Worm (Caenorhabditis elegans) whole organism, early embryonic: Measurements from ENCODE around the gene clc-19.

Experiments
- F13C5.2 ChIP-seq: sonication (generic microtip); optimal IDR thresholded peaks from 2 replicates; lab custom pipeline; 2017; ENCODE audit warnings: mild to moderate bottlenecking, missing genetic modification characterization, inconsistent platforms, missing compliant biosample characterization
- ama-1 ChIP-seq: fragments of 150-350 bp; optimal IDR thresholded peaks from 2 replicates; lab custom pipeline; 2014
- flt-1 ChIP-seq: fragments of 200-800 bp; sonication (Bioruptor generic); IDR thresholded peaks from 2 replicates; pipeline ENCODE4 v1.3.6; 2022; ENCODE audit warnings: missing genetic modification characterization, missing compliant biosample characterization
- hmbx-1 ChIP-seq: sonication (generic microtip); optimal IDR thresholded peaks from 2 replicates; lab custom pipeline; 2016; ENCODE audit warnings: mild to moderate bottlenecking, missing genetic modification characterization, missing compliant biosample characterization
- hnd-1 ChIP-seq: sonication (generic microtip); optimal IDR thresholded peaks from 2 replicates; lab custom pipeline; 2016; ENCODE audit warnings: missing genetic modification characterization, missing compliant biosample characterization
- sea-1 ChIP-seq: fragments of 200-800 bp; sonication (Bioruptor generic); conservative IDR thresholded peaks from 2 replicates; pipeline ENCODE4 v1.3.6; 2022; ENCODE audit warnings: missing genetic modification characterization, missing compliant biosample characterization
- tbx-11 ChIP-seq: fragments of 200-800 bp; sonication (Bioruptor generic); IDR thresholded peaks from 2 replicates; pipeline ENCODE4 v1.3.6; 2022; ENCODE audit warnings: missing genetic modification characterization, missing compliant biosample characterization
- tbx-37 ChIP-seq: fragments of 200-800 bp; sonication (Bioruptor generic); conservative IDR thresholded peaks from 2 replicates; pipeline ENCODE4 v1.3.6; 2022; ENCODE audit warnings: missing genetic modification reagents, missing genetic modification characterization, missing compliant biosample characterization
- tra-4 ChIP-seq: sonication (generic microtip); optimal IDR thresholded peaks from 2 replicates; lab custom pipeline; 2017; ENCODE audit warnings: missing genetic modification characterization, missing compliant biosample characterization

- TF ChIP-seq sea-1 (GFP tag; lab: Robert Waterston, UW): no peak
- TF ChIP-seq flt-1 (GFP tag; lab: Robert Waterston, UW): no peak
- TF ChIP-seq tbx-37 (GFP tag; lab: Robert Waterston, UW): no peak
- no peak for TF ChIP-seq tra-4 (tag; lab: Kevin White, UChicago)
- TF ChIP-seq hmbx-1: no peak
- no peak for TF ChIP-seq F13C5.2
- no peak for TF ChIP-seq ama-1 (lab: Kevin White, UChicago)
- no peak for TF ChIP-seq hnd-1 (tag; lab: Kevin White, UChicago)
- TF ChIP-seq tbx-11 (GFP tag; lab: Robert Waterston, UW): no peak
Observed at ce11 chrIII:844577-844976, 28.8 kb downstream of the clc-19 start.
